Worm (Caenorhabditis elegans) whole organism, early embryonic: ENCODE results near the gene M05D6.1.

ENCODE experiments used
- B0310.2 ChIP-seq: sonication (generic microtip); optimal IDR thresholded peaks from 2 replicates; lab custom pipeline; 2016; ENCODE audit warnings: mild to moderate bottlenecking, missing genetic modification characterization, missing compliant biosample characterization
- aly-1 ChIP-seq: sonication (generic microtip); optimal IDR thresholded peaks from 2 replicates; lab custom pipeline; 2016; ENCODE audit warnings: missing genetic modification characterization, missing compliant biosample characterization
- ama-1 ChIP-seq: fragments of 150-350 bp; optimal IDR thresholded peaks from 2 replicates; lab custom pipeline; 2014
- ceh-13 ChIP-seq: fragments of 200-800 bp; sonication (Bioruptor generic); optimal IDR thresholded peaks from 2 replicates; lab custom pipeline; 2018; ENCODE audit warnings: mild to moderate bottlenecking, missing genetic modification characterization, missing compliant biosample characterization
- ceh-36 ChIP-seq: sonication (generic microtip); optimal IDR thresholded peaks from 2 replicates; lab custom pipeline; 2016; ENCODE audit warnings: missing genetic modification characterization, inconsistent platforms, missing compliant biosample characterization
- ets-7 ChIP-seq: sonication (generic microtip); optimal IDR thresholded peaks from 2 replicates; lab custom pipeline; 2016; ENCODE audit warnings: missing genotype, missing genetic modification characterization, missing compliant biosample characterization
- flt-1 ChIP-seq: fragments of 200-800 bp; sonication (Bioruptor generic); IDR thresholded peaks from 2 replicates; pipeline ENCODE4 v1.3.6; 2022; ENCODE audit warnings: missing genetic modification characterization, missing compliant biosample characterization
- hmg-4 ChIP-seq: fragments of 200-800 bp; sonication (Bioruptor generic); optimal IDR thresholded peaks from 2 replicates; lab custom pipeline; 2018; ENCODE audit warnings: mild to moderate bottlenecking, missing genetic modification characterization, missing compliant biosample characterization
- hnd-1 ChIP-seq: sonication (generic microtip); optimal IDR thresholded peaks from 2 replicates; lab custom pipeline; 2016; ENCODE audit warnings: missing genetic modification characterization, missing compliant biosample characterization
- pes-1 ChIP-seq: fragments of 200-800 bp; sonication (Bioruptor generic); IDR thresholded peaks from 2 replicates; pipeline ENCODE4 v1.3.6; 2022; ENCODE audit warnings: missing genetic modification reagents, missing genetic modification characterization, missing compliant biosample characterization
- sea-1 ChIP-seq: fragments of 200-800 bp; sonication (Bioruptor generic); conservative IDR thresholded peaks from 2 replicates; pipeline ENCODE4 v1.3.6; 2022; ENCODE audit warnings: missing genetic modification characterization, missing compliant biosample characterization
- tbx-11 ChIP-seq: fragments of 200-800 bp; sonication (Bioruptor generic); IDR thresholded peaks from 2 replicates; pipeline ENCODE4 v1.3.6; 2022; ENCODE audit warnings: missing genetic modification characterization, missing compliant biosample characterization
- tra-4 ChIP-seq: sonication (generic microtip); optimal IDR thresholded peaks from 2 replicates; lab custom pipeline; 2017; ENCODE audit warnings: missing genetic modification characterization, missing compliant biosample characterization

DNA sequence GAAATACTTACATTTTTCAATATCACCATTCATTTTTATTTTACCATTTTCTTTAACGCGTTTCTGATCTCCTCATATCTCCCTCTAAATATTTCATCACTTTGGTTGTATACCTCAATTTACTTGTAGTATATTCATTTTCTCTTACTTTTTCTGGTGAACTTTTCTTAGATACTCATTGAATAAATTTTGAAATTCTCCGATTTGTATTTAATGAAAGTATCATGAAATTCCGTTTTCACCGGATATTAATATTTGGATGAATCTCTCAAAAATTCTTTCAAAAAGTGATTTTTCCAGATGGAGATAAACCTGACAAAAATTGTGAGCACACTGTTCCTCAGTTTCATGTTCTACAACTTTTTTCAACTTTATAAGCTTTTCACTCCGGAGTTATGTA, 43.0 kb upstream of the M05D6.1 start, which contains the start of gene T13H5.8:
- TF ChIP-seq flt-1, result no peak
- TF ChIP-seq pes-1, result no peak
- TF ChIP-seq tra-4, result no peak
- no peak for TF ChIP-seq ama-1 (lab: Kevin White, UChicago)
- no peak for TF ChIP-seq ceh-36 (tag; lab: Kevin White, UChicago)
- TF ChIP-seq B0310.2 (tag; lab: Kevin White, UChicago), result no peak
- TF ChIP-seq ets-7, result no peak
- TF ChIP-seq hnd-1 (tag; lab: Kevin White, UChicago), result no peak
- no peak for TF ChIP-seq sea-1
- TF ChIP-seq tbx-11 (GFP tag; lab: Robert Waterston, UW), result no peak
- TF ChIP-seq hmg-4 (GFP tag; lab: Kevin White, UChicago), result no peak
- TF ChIP-seq ceh-13 (GFP tag; lab: Kevin White, UChicago), result no peak
- no peak for TF ChIP-seq aly-1 (tag; lab: Kevin White, UChicago)
